Fruit fly (Drosophila melanogaster): Measurements from ENCODE around the gene Ddrgk1.

Ddrgk1 gene

DNA sequence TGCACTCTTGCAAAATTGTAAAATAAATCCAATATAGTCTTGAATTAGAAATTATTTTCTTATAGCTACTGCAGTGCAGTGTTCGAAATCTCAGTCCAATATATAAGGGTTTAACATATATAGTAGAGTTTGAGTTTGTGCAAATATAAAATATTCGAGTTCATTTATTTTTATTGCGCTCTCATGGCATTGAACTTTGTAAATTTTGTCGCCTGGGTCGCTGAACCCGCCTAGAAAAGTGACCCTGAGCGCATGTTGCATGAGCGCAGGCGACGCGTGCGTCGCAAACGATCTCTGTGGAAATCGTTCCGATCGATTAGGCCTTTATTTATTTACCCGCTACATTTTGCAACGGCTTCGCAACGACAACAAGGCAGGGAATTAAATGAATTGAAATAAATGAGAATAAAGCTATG is 14.9 kb upstream of the Ddrgk1 start (continued):
- no peak for TF ChIP-seq CG17186 (GFP tag; optimal IDR thresholded peaks at IDR 0.05)
- peak; percentile 11 for TF ChIP-seq Antp (GFP tag; optimal IDR thresholded peaks at IDR 0.05)
- TF ChIP-seq CG4730 (GFP tag; IDR thresholded peaks at IDR 0.05), result no peak
- TF ChIP-seq dmrt11E (tag; optimal IDR thresholded peaks at IDR 0.05), result peak; percentile 25
- no peak for TF ChIP-seq Lim3 (GFP tag; IDR thresholded peaks at IDR 0.05)
- peak in 1 of 2 experiments; percentile 46 for TF ChIP-seq Hr51 (GFP tag; optimal IDR thresholded peaks at IDR 0.05)
- TF ChIP-seq MBD-R2 (GFP tag; IDR thresholded peaks at IDR 0.05), result no peak
- TF ChIP-seq CG11398 (GFP tag; optimal IDR thresholded peaks at IDR 0.05), result no peak
- TF ChIP-seq CG12219 (GFP tag; optimal IDR thresholded peaks at IDR 0.05), result no peak
- no peak for TF ChIP-seq tup (GFP tag; optimal IDR thresholded peaks at IDR 0.05)
- no peak for TF ChIP-seq CG9609 (GFP tag; optimal IDR thresholded peaks at IDR 0.05)
- TF ChIP-seq B-H1 (GFP tag; IDR thresholded peaks at IDR 0.05), result no peak; the same call in 2 of the 3 replicates
- peak; percentile 47 for TF ChIP-seq Abd-B (GFP tag; optimal IDR thresholded peaks at IDR 0.05)
- no peak for TF ChIP-seq Ravus (GFP tag; IDR thresholded peaks at IDR 0.05)
- peak; percentile 42 for TF ChIP-seq Chrac-16 (GFP tag; optimal IDR thresholded peaks at IDR 0.05)
- no peak for TF ChIP-seq hth (optimal IDR thresholded peaks at IDR 0.05)
- peak; percentile 19 for TF ChIP-seq CG2116 (GFP tag; optimal IDR thresholded peaks at IDR 0.05)
- no peak for TF ChIP-seq luna (GFP tag; optimal IDR thresholded peaks at IDR 0.05)
- peak; percentile 56 for TF ChIP-seq gem (tag; optimal IDR thresholded peaks at IDR 0.05)
- no peak for TF ChIP-seq CG4617 (GFP tag; optimal IDR thresholded peaks at IDR 0.05; ENCODE audit: borderline replicate concordance)
- no peak for TF ChIP-seq Atf3 (GFP tag; optimal IDR thresholded peaks at IDR 0.05)
- peak; percentile 1 for TF ChIP-seq Hr3 (GFP tag; optimal IDR thresholded peaks at IDR 0.05)
- TF ChIP-seq CrebB (tag; optimal IDR thresholded peaks at IDR 0.05), result no peak
- TF ChIP-seq GATAe (GFP tag; conservative IDR thresholded peaks at IDR 0.05), result no peak
- peak; percentile 25 for TF ChIP-seq CG8388 (GFP tag; optimal IDR thresholded peaks at IDR 0.05)
- no peak for TF ChIP-seq CG4360 (GFP tag; IDR thresholded peaks at IDR 0.05)
- peak; percentile 13 for TF ChIP-seq CG10462 (GFP tag; optimal IDR thresholded peaks at IDR 0.05)
- TF ChIP-seq Optix (GFP tag; IDR thresholded peaks at IDR 0.05), result 0 out of 3 replicates have a peak, but pooled peaks have one; percentile 14
- no peak for TF ChIP-seq chm (GFP tag; IDR thresholded peaks at IDR 0.05)
- no peak for TF ChIP-seq Opbp (GFP tag; IDR thresholded peaks at IDR 0.05; ENCODE audit: partially characterized antibody)
- TF ChIP-seq CG11695 (GFP tag; IDR thresholded peaks at IDR 0.05), result 0 out of 3 replicates have a peak, but pooled peaks have one; percentile 17
- no peak for TF ChIP-seq Tbp (GFP tag; optimal IDR thresholded peaks at IDR 0.05)
- peak; percentile 37 for TF ChIP-seq phol (tag; optimal IDR thresholded peaks at IDR 0.05)
- peak; percentile 27 for TF ChIP-seq CG12659 (GFP tag; optimal IDR thresholded peaks at IDR 0.05)
- TF ChIP-seq ken (GFP tag; IDR thresholded peaks at IDR 0.05), result peak; percentile 16; the same call in 1 of the 3 replicates
- peak; percentile 32 for TF ChIP-seq CG2120 (GFP tag; optimal IDR thresholded peaks at IDR 0.05)
- TF ChIP-seq cato (GFP tag; optimal IDR thresholded peaks at IDR 0.05; ENCODE audit: borderline replicate concordance), result no peak
- peak; percentile 26 for TF ChIP-seq fd64A (GFP tag; optimal IDR thresholded peaks at IDR 0.05)
- TF ChIP-seq CG10366 (GFP tag; IDR thresholded peaks at IDR 0.05), result peak; percentile 45
- no peak for TF ChIP-seq pfk (GFP tag; optimal IDR thresholded peaks at IDR 0.05)
- TF ChIP-seq twi (tag; optimal IDR thresholded peaks at IDR 0.05), result peak; percentile 8
- TF ChIP-seq CG18262 (tag; optimal IDR thresholded peaks at IDR 0.05), result peak; percentile 59
- no peak for TF ChIP-seq CG14014 (GFP tag; IDR thresholded peaks at IDR 0.05)
- TF ChIP-seq fd96Cb (tag; optimal IDR thresholded peaks at IDR 0.05), result no peak
- TF ChIP-seq CG13894 (tag; optimal IDR thresholded peaks at IDR 0.05), result no peak
- no peak for TF ChIP-seq Fer1 (GFP tag; optimal IDR thresholded peaks at IDR 0.05)
- TF ChIP-seq al (GFP tag; IDR thresholded peaks at IDR 0.05), result no peak
- TF ChIP-seq C15 (GFP tag; IDR thresholded peaks at IDR 0.05), result no peak
- TF ChIP-seq zfh2 (GFP tag; optimal IDR thresholded peaks at IDR 0.05), result no peak
- TF ChIP-seq CG15696 (tag; optimal IDR thresholded peaks at IDR 0.05), result no peak
- no peak for TF ChIP-seq Hmr (GFP tag; optimal IDR thresholded peaks at IDR 0.05)
- no peak for TF ChIP-seq CG6175 (GFP tag; IDR thresholded peaks at IDR 0.05)
